Worm (Caenorhabditis elegans) whole organism, L4/young adult: Measurements from ENCODE around the gene cct-2.

Experiments
- dao-5 ChIP-seq: sonication (generic microtip); optimal IDR thresholded peaks from 2 replicates; lab custom pipeline; 2016; ENCODE audit warnings: missing genotype, missing genetic modification characterization, moderate library complexity, missing compliant biosample characterization
- him-1 ChIP-seq: sonication (generic microtip); optimal IDR thresholded peaks from 2 replicates; lab custom pipeline; 2016; ENCODE audit warnings: missing genotype, missing genetic modification reagents, missing genetic modification characterization, missing compliant biosample characterization

DNA sequence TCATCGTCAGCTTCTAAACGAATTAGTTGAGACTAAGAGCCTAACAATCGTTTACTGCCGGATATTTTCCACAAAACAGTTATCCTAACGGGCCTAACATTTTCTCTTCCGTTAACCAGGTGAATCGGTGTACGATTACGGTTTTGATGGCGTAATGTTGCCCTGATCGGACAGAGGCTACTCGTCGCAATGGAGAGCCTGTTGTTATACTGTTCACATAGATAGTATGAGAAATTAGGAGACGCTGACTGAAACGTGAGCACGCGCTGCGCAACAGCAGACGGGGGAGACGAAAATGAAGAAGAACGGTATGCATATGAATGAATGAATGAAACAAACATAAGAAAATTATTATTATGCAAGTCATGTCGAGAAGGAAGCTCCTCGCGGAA lies 28.2 kb upstream of the cct-2 start:
- TF ChIP-seq him-1 (tag; lab: Kevin White, UChicago) = no peak
- TF ChIP-seq dao-5 (tag; lab: Kevin White, UChicago) = no peak
